Worm (Caenorhabditis elegans) whole organism, L1 larva: Measurements from ENCODE around the gene srx-56.

Experiments
- C34B4.2 ChIP-seq: sonication (generic microtip); optimal IDR thresholded peaks from 2 replicates; lab custom pipeline; 2017; ENCODE audit warnings: mild to moderate bottlenecking, missing genetic modification characterization, missing compliant biosample characterization
- ama-1 ChIP-seq: fragments of 150-350 bp; optimal IDR thresholded peaks from 2 replicates; lab custom pipeline; 2014
- ets-5 ChIP-seq: fragments of 200-800 bp; sonication (Bioruptor generic); IDR thresholded peaks from 2 replicates; pipeline ENCODE4 v1.3.6; 2022; ENCODE audit warnings: missing genetic modification characterization, missing compliant biosample characterization
- fkh-10 ChIP-seq: sonication (generic microtip); optimal IDR thresholded peaks from 2 replicates; lab custom pipeline; 2017; ENCODE audit warnings: missing biosample characterization, missing genetic modification reagents, missing genetic modification characterization
- mef-2 ChIP-seq: fragments of 150-350 bp; optimal IDR thresholded peaks from 2 replicates; lab custom pipeline; 2014; ENCODE audit warnings: missing biosample characterization, missing genetic modification characterization
- nhr-76 ChIP-seq: sonication (generic microtip); optimal IDR thresholded peaks from 2 replicates; lab custom pipeline; 2017; ENCODE audit warnings: missing biosample characterization, missing genetic modification characterization
- nhr-84 ChIP-seq: sonication (generic microtip); optimal IDR thresholded peaks from 2 replicates; lab custom pipeline; 2017; ENCODE audit warnings: missing biosample characterization, missing genetic modification characterization
- pqm-1 ChIP-seq: sonication (generic microtip); optimal IDR thresholded peaks from 3 replicates; lab custom pipeline; 2017; ENCODE audit warnings: missing biosample characterization, missing genetic modification characterization
- swsn-7 ChIP-seq: sonication (generic microtip); optimal IDR thresholded peaks from 2 replicates; lab custom pipeline; 2016; ENCODE audit warnings: missing genetic modification characterization, missing compliant biosample characterization
- tbx-2 ChIP-seq: sonication (generic microtip); optimal IDR thresholded peaks from 2 replicates; lab custom pipeline; 2016; ENCODE audit warnings: missing genetic modification characterization, missing compliant biosample characterization
- unc-62 ChIP-seq: fragments of 150-350 bp; optimal IDR thresholded peaks from 2 replicates; lab custom pipeline; 2014; ENCODE audit warnings: missing biosample characterization, missing genetic modification reagents, missing genetic modification characterization
- ztf-11 ChIP-seq, 2 experiments: sonication (generic microtip); optimal IDR thresholded peaks; 2 replicates each; lab custom pipeline; 2016 to 2017; ENCODE audit warnings: missing genetic modification characterization in 2 of 2, missing biosample characterization in 1 of 2, missing compliant biosample characterization in 1 of 2

- no peak for TF ChIP-seq swsn-7 (tag; lab: Kevin White, UChicago)
- TF ChIP-seq unc-62 = no peak
- no peak for TF ChIP-seq C34B4.2 (tag; lab: Kevin White, UChicago)
- TF ChIP-seq ets-5 (GFP tag; lab: Robert Waterston, UW) = no peak
- TF ChIP-seq fkh-10 = no peak
- no peak for TF ChIP-seq tbx-2 (tag; lab: Kevin White, UChicago)
- TF ChIP-seq nhr-84 (tag; lab: Kevin White, UChicago) = no peak
- no peak for TF ChIP-seq nhr-76
- TF ChIP-seq ama-1 (lab: Kevin White, UChicago) = no peak
- TF ChIP-seq pqm-1 = no peak
- TF ChIP-seq ztf-11 (tag; optimal IDR thresholded peaks at IDR 0.05; lab: Kevin White, UChicago) = no peak
- TF ChIP-seq mef-2 = no peak
These were observed 50.1 kb downstream of the srx-56 start, which contains the start of gene F18E3.10 for ce11 chrV:7424336-7424735.
